Fruit fly (Drosophila melanogaster) whole organism, embryonic: ENCODE results near the gene TpnC25D.

Experiments
- ATbp ChIP-seq: fragments of 200-800 bp; sonication (Bioruptor generic); optimal IDR thresholded peaks from 2 replicates; lab custom pipeline; 2017; ENCODE audit warnings: missing biosample characterization, mild to moderate bottlenecking, missing genetic modification characterization, missing genetic modification reagents
- Bteb2 ChIP-seq: fragments of 200-800 bp; sonication (Bioruptor generic); optimal IDR thresholded peaks from 2 replicates; lab custom pipeline; 2016; ENCODE audit warnings: missing biosample characterization, missing genetic modification characterization
- CG10462 ChIP-seq: fragments of 200-800 bp; sonication (Bioruptor generic); optimal IDR thresholded peaks from 2 replicates; lab custom pipeline; 2016; ENCODE audit warnings: missing biosample characterization, missing genetic modification characterization
- CG12769 ChIP-seq: fragments of 200-800 bp; sonication (Bioruptor generic); optimal IDR thresholded peaks from 2 replicates; lab custom pipeline; 2019; ENCODE audit warnings: missing biosample characterization, mild to moderate bottlenecking, missing genetic modification characterization, moderate library complexity
- CG13123 ChIP-seq: fragments of 200-800 bp; sonication (Bioruptor generic); optimal IDR thresholded peaks from 2 replicates; lab custom pipeline; 2016; ENCODE audit warnings: missing biosample characterization, missing genetic modification characterization
- CG15514 ChIP-seq: fragments of 200-800 bp; sonication (Bioruptor generic); optimal IDR thresholded peaks from 3 replicates; lab custom pipeline; 2017; ENCODE audit warnings: missing biosample characterization, missing genetic modification characterization, mild to moderate bottlenecking, moderate library complexity, missing genetic modification reagents
- CG17328 ChIP-seq: fragments of 200-800 bp; sonication (Bioruptor generic); IDR thresholded peaks from 2 replicates; pipeline ENCODE4 v1.3.6; 2022; ENCODE audit warnings: missing biosample characterization, missing genetic modification characterization
- CG17385 ChIP-seq: fragments of 200-800 bp; sonication (Bioruptor generic); optimal IDR thresholded peaks from 3 replicates; lab custom pipeline; 2018; ENCODE audit warnings: missing biosample characterization, mild to moderate bottlenecking, missing genetic modification characterization
- CG2116 ChIP-seq: fragments of 200-800 bp; sonication (Bioruptor generic); optimal IDR thresholded peaks from 3 replicates; lab custom pipeline; 2018; ENCODE audit warnings: missing biosample characterization, mild to moderate bottlenecking, missing genetic modification characterization
- CG2199 ChIP-seq: fragments of 200-800 bp; sonication (Bioruptor generic); IDR thresholded peaks from 3 replicates; pipeline ENCODE4 v1.3.6; 2022; ENCODE audit warnings: missing biosample characterization, missing genetic modification characterization
- CG2889 ChIP-seq: fragments of 200-800 bp; sonication (Bioruptor generic); IDR thresholded peaks from 3 replicates; pipeline ENCODE4 v1.3.6; 2022; ENCODE audit warnings: missing biosample characterization, missing genetic modification characterization
- CG3065 ChIP-seq: fragments of 200-800 bp; sonication (Bioruptor generic); optimal IDR thresholded peaks from 2 replicates; lab custom pipeline; 2016; ENCODE audit warnings: missing biosample characterization, missing genetic modification characterization
- CG31365 ChIP-seq: fragments of 200-800 bp; sonication (Bioruptor generic); optimal IDR thresholded peaks from 2 replicates; lab custom pipeline; 2018; ENCODE audit warnings: missing biosample characterization, mild to moderate bottlenecking, missing genetic modification characterization
- CG32532 ChIP-seq: fragments of 200-800 bp; sonication (Bioruptor generic); IDR thresholded peaks from 2 replicates; pipeline ENCODE4 v1.3.6; 2022; ENCODE audit warnings: missing biosample characterization, missing genetic modification characterization
- CG33557 ChIP-seq: fragments of 200-800 bp; sonication (Bioruptor generic); optimal IDR thresholded peaks from 2 replicates; lab custom pipeline; 2019; ENCODE audit warnings: missing biosample characterization, mild to moderate bottlenecking, missing genetic modification characterization, moderate library complexity
- CG7839 ChIP-seq: fragments of 200-800 bp; sonication (Bioruptor generic); optimal IDR thresholded peaks from 3 replicates; lab custom pipeline; 2018; ENCODE audit warnings: missing biosample characterization, mild to moderate bottlenecking, missing genetic modification characterization, moderate library complexity
- CG8478 ChIP-seq: fragments of >200 bp; optimal IDR thresholded peaks from 2 replicates; lab custom pipeline; 2018
- CG8944 ChIP-seq: fragments of 200-800 bp; sonication (Bioruptor generic); optimal IDR thresholded peaks from 3 replicates; lab custom pipeline; 2016; ENCODE audit warnings: missing biosample characterization, missing genetic modification characterization
- CG9215 ChIP-seq: fragments of 200-800 bp; sonication (Bioruptor generic); IDR thresholded peaks from 2 replicates; pipeline ENCODE4 v1.3.6; 2022; ENCODE audit warnings: missing biosample characterization, missing genetic modification characterization
- CHES-1-like ChIP-seq: fragments of 200-800 bp; sonication (Bioruptor generic); optimal IDR thresholded peaks from 2 replicates; lab custom pipeline; 2016; ENCODE audit warnings: missing biosample characterization, missing genetic modification characterization
- D ChIP-seq, 2 experiments: fragments of 200-800 bp in 1 of 2; fragments of >200 bp in 1 of 2; sonication (Bioruptor generic) in 1 of 2; optimal IDR thresholded peaks; 2 replicates in 1 of 2; 3 replicates in 1 of 2; lab custom pipeline; 2017; ENCODE audit warnings: mild to moderate bottlenecking in 1 of 2, missing biosample characterization in 1 of 2, missing genetic modification characterization in 1 of 2, missing genetic modification reagents in 1 of 2
- H15 ChIP-seq: fragments of 200-800 bp; sonication (Bioruptor generic); IDR thresholded peaks from 3 replicates; pipeline ENCODE4 v1.3.6; 2022; ENCODE audit warnings: missing biosample characterization, missing genetic modification characterization
- Hand ChIP-seq: fragments of 200-800 bp; sonication (Bioruptor generic); optimal IDR thresholded peaks from 2 replicates; lab custom pipeline; 2017; ENCODE audit warnings: mild to moderate bottlenecking, missing biosample characterization, missing genetic modification reagents, missing genetic modification characterization
- Hey ChIP-seq: fragments of 200-800 bp; sonication (Bioruptor generic); optimal IDR thresholded peaks from 3 replicates; lab custom pipeline; 2018; ENCODE audit warnings: missing biosample characterization, mild to moderate bottlenecking, missing genetic modification characterization
- Hmx ChIP-seq: fragments of 200-800 bp; sonication (Bioruptor generic); optimal IDR thresholded peaks from 2 replicates; lab custom pipeline; 2016; ENCODE audit warnings: missing biosample characterization, missing genetic modification characterization
- Kr ChIP-seq: fragments of 200-800 bp; sonication (Bioruptor generic); optimal IDR thresholded peaks from 2 replicates; lab custom pipeline; 2017; ENCODE audit warnings: missing biosample characterization, mild to moderate bottlenecking, missing genetic modification characterization
- Nf-YC ChIP-seq: fragments of 200-800 bp; optimal IDR thresholded peaks from 3 replicates; lab custom pipeline; 2019; ENCODE audit warnings: missing biosample characterization, mild to moderate bottlenecking, missing genetic modification characterization, moderate library complexity
- Opbp ChIP-seq: fragments of 200-800 bp; sonication (Bioruptor generic); IDR thresholded peaks from 3 replicates; pipeline ENCODE4 v1.3.6; 2022; ENCODE audit warnings: missing biosample characterization, missing genetic modification characterization; ENCODE audit not compliant: partially characterized antibody
- Rx ChIP-seq: fragments of 200-800 bp; sonication (Bioruptor generic); IDR thresholded peaks from 2 replicates; pipeline ENCODE4 v1.3.6; 2022; ENCODE audit warnings: missing biosample characterization, missing genetic modification characterization
- ac ChIP-seq: fragments of 200-800 bp; sonication (Bioruptor generic); optimal IDR thresholded peaks from 3 replicates; lab custom pipeline; 2017; ENCODE audit warnings: missing biosample characterization, mild to moderate bottlenecking, missing genetic modification characterization
- amos ChIP-seq: fragments of 200-800 bp; sonication (Bioruptor generic); IDR thresholded peaks from 2 replicates; pipeline ENCODE4 v1.3.6; 2022; ENCODE audit warnings: missing biosample characterization, missing genetic modification characterization; ENCODE audit not compliant: partially characterized antibody
- ap ChIP-seq: fragments of 200-800 bp; sonication (Bioruptor generic); IDR thresholded peaks from 2 replicates; pipeline ENCODE4 v1.3.6; 2022; ENCODE audit warnings: missing biosample characterization, missing genetic modification characterization
- ara ChIP-seq: fragments of 200-800 bp; sonication (Bioruptor generic); IDR thresholded peaks from 2 replicates; pipeline ENCODE4 v1.3.6; 2022; ENCODE audit warnings: missing biosample characterization, missing genetic modification characterization
- bigmax ChIP-seq: fragments of 200-800 bp; sonication (Bioruptor generic); optimal IDR thresholded peaks from 2 replicates; lab custom pipeline; 2018; ENCODE audit warnings: missing biosample characterization, mild to moderate bottlenecking, missing genetic modification characterization
- cad ChIP-seq: fragments of >200 bp; optimal IDR thresholded peaks from 2 replicates; lab custom pipeline; 2017; ENCODE audit warnings: missing biosample characterization, missing genetic modification characterization
- cg ChIP-seq: fragments of 200-800 bp; sonication (Bioruptor generic); optimal IDR thresholded peaks from 3 replicates; lab custom pipeline; 2019; ENCODE audit warnings: missing biosample characterization, mild to moderate bottlenecking, missing genetic modification characterization, moderate library complexity
- chm ChIP-seq: fragments of 200-800 bp; sonication (Bioruptor generic); IDR thresholded peaks from 2 replicates; pipeline ENCODE4 v1.3.6; 2022; ENCODE audit warnings: missing biosample characterization, missing genetic modification characterization
- grn ChIP-seq: fragments of 200-800 bp; sonication (Bioruptor generic); optimal IDR thresholded peaks from 3 replicates; lab custom pipeline; 2017; ENCODE audit warnings: missing biosample characterization, missing genetic modification characterization
- gsb-n ChIP-seq: fragments of 200-800 bp; sonication (Bioruptor generic); optimal IDR thresholded peaks from 3 replicates; lab custom pipeline; 2018; ENCODE audit warnings: missing biosample characterization, mild to moderate bottlenecking, missing genetic modification characterization
- oc ChIP-seq: fragments of 200-800 bp; sonication (Bioruptor generic); optimal IDR thresholded peaks from 2 replicates; lab custom pipeline; 2018; ENCODE audit warnings: missing biosample characterization, mild to moderate bottlenecking, missing genetic modification characterization, moderate library complexity
- org-1 ChIP-seq: fragments of 200-800 bp; sonication (Bioruptor generic); optimal IDR thresholded peaks from 2 replicates; lab custom pipeline; 2017; ENCODE audit warnings: missing biosample characterization, missing genetic modification characterization
- pho ChIP-seq: fragments of 200-800 bp; sonication (Bioruptor generic); optimal IDR thresholded peaks from 2 replicates; lab custom pipeline; 2016; ENCODE audit warnings: missing biosample characterization, missing genetic modification characterization
- prd ChIP-seq, 3 experiments: fragments of >200 bp in 2 of 3; fragments of 200-800 bp in 1 of 3; sonication (Bioruptor generic) in 1 of 3; optimal IDR thresholded peaks in 2 of 3; IDR thresholded peaks in 1 of 3; 2 replicates in 2 of 3; 3 replicates in 1 of 3; pipeline versions ENCODE4 v1.3.6 to Lab custom; 2017 to 2022; ENCODE audit warnings: missing biosample characterization in 1 of 3, missing genetic modification characterization in 1 of 3
- slbo ChIP-seq: fragments of 200-800 bp; sonication (Bioruptor generic); IDR thresholded peaks from 2 replicates; pipeline ENCODE4 v1.3.6; 2022; ENCODE audit warnings: missing biosample characterization, missing genetic modification characterization
- so ChIP-seq: fragments of 200-800 bp; sonication (Bioruptor generic); IDR thresholded peaks from 3 replicates; pipeline ENCODE4 v1.3.6; 2022; ENCODE audit warnings: missing biosample characterization, missing genetic modification characterization
- sqz ChIP-seq: fragments of 200-800 bp; sonication (Bioruptor generic); optimal IDR thresholded peaks from 3 replicates; lab custom pipeline; 2018; ENCODE audit warnings: missing biosample characterization, mild to moderate bottlenecking, missing genetic modification characterization
- toy ChIP-seq: fragments of 200-800 bp; sonication (Bioruptor generic); IDR thresholded peaks from 2 replicates; pipeline ENCODE4 v1.3.6; 2022; ENCODE audit warnings: missing biosample characterization, missing genetic modification characterization
- z ChIP-seq: fragments of 200-800 bp; sonication (Bioruptor generic); IDR thresholded peaks from 3 replicates; pipeline ENCODE4 v1.3.6; 2022; ENCODE audit warnings: missing biosample characterization, missing genetic modification characterization
- zfh1 ChIP-seq: fragments of 200-800 bp; sonication (Bioruptor generic); IDR thresholded peaks from 3 replicates; pipeline ENCODE4 v1.3.6; 2022; ENCODE audit warnings: missing biosample characterization, missing genetic modification characterization

The TpnC25D gene

DNA sequence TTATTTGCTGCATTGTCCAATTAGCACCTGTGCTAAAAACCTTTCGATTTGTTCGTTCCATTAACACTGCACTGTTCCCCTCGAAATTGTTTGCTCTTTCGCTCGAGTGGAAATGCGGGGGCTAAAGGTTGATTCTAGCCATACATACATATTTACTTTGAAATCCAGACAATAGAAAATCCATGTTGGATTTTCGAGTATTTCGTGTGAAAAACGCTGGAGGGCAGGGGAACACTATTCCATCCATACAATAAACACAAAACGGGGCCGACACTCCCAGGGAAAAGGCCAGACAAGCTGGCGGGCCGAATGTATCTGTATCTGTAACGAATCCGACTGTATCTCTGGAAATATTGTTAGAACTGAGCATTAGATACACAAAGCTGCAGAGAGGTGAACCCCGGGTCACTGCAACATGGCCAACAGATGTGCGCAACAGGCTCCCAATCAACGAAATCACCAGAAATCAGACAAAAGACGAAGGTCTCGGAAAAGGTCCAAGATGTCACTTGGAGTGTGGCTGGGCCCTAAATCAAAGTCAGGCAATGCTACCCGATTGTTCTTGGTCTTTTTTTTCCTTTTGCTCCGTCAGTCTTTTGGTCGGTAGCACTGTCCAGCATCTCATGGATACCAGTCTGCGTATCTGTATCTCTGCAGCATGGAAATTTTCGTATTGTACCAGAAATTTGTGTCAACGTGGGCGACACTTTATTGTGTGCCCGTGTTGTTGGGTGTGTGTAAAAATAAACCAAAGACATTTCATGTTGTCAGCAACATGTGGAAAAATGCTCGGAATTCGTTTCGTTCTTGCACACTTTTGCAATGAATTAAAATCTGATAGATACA, 23.2 kb downstream of the TpnC25D start (continued):
- no peak for TF ChIP-seq CG2116
- TF ChIP-seq bigmax (GFP tag; lab: Kevin White, UChicago) = no peak
- TF ChIP-seq ATbp = peak; percentile 25
- peak; percentile 46 for TF ChIP-seq grn
- no peak for TF ChIP-seq org-1 (GFP tag; lab: Kevin White, UChicago)
- TF ChIP-seq amos = no peak
- no peak for TF ChIP-seq zfh1 (GFP tag; lab: Robert Waterston, UW)
- TF ChIP-seq ap = no peak
- no peak for TF ChIP-seq CHES-1-like
- no peak for TF ChIP-seq CG7839
- no peak for TF ChIP-seq CG10462 (GFP tag; lab: Kevin White, UChicago)
- 0 out of 3 replicates have a peak, but pooled peaks have one; percentile 84 for TF ChIP-seq CG2199 (GFP tag; lab: Robert Waterston, UW)
- TF ChIP-seq oc (tag; lab: Kevin White, UChicago) = peak; percentile 52
- TF ChIP-seq CG17385 (GFP tag; lab: Kevin White, UChicago) = no peak
- TF ChIP-seq Kr (GFP tag; lab: Kevin White, UChicago) = peak; percentile 81
- TF ChIP-seq CG12769 (tag; lab: Kevin White, UChicago) = peak; percentile 0
- 0 out of 2 replicates have a peak, but pooled peaks have one; percentile 6 for TF ChIP-seq CG17328 (GFP tag; lab: Robert Waterston, UW)
- no peak for TF ChIP-seq Hey (tag; lab: Kevin White, UChicago)
- no peak for TF ChIP-seq CG15514 (GFP tag; lab: Kevin White, UChicago)
- TF ChIP-seq ac = peak; percentile 9
- TF ChIP-seq D (optimal IDR thresholded peaks at IDR 0.05; lab: Kevin White, UChicago) = peak; percentile 89
- TF ChIP-seq D (GFP tag; optimal IDR thresholded peaks at IDR 0.05; lab: Kevin White, UChicago) = peak; percentile 6
- TF ChIP-seq Bteb2 (GFP tag; lab: Kevin White, UChicago) = no peak
- TF ChIP-seq prd (optimal IDR thresholded peaks at IDR 0.05; lab: Kevin White, UChicago) = no peak
- no peak for TF ChIP-seq prd (GFP tag; IDR thresholded peaks at IDR 0.05; lab: Robert Waterston, UW)
- peak; percentile 21 for TF ChIP-seq sqz (GFP tag; lab: Kevin White, UChicago)
- TF ChIP-seq slbo = no peak
- no peak for TF ChIP-seq Hmx
- TF ChIP-seq CG2889 (GFP tag; lab: Robert Waterston, UW) = no peak
- no peak for TF ChIP-seq pho (GFP tag; lab: Kevin White, UChicago)
- no peak for TF ChIP-seq CG13123
- no peak for TF ChIP-seq CG8944
- peak; percentile 1 for TF ChIP-seq CG33557 (GFP tag; lab: Kevin White, UChicago)
- no peak; the same call in 1 of the 2 replicates for TF ChIP-seq ara (GFP tag; lab: Robert Waterston, UW)
- TF ChIP-seq H15 (GFP tag; lab: Robert Waterston, UW) = no peak
- TF ChIP-seq CG9215 (GFP tag; lab: Robert Waterston, UW) = no peak
- no peak for TF ChIP-seq so (GFP tag; lab: Robert Waterston, UW)
- TF ChIP-seq Rx (GFP tag; lab: Robert Waterston, UW) = no peak
- peak; percentile 13 for TF ChIP-seq cg (GFP tag; lab: Kevin White, UChicago)
- TF ChIP-seq Opbp (GFP tag; lab: Robert Waterston, UW) = 0 out of 3 replicates have a peak, but pooled peaks have one; percentile 6
- TF ChIP-seq Nf-YC (tag; lab: Kevin White, UChicago) = no peak
- peak; percentile 18 for TF ChIP-seq gsb-n
- no peak for TF ChIP-seq z (GFP tag; lab: Robert Waterston, UW)
- no peak for TF ChIP-seq Hand (GFP tag; lab: Kevin White, UChicago)
- TF ChIP-seq CG32532 (GFP tag; lab: Robert Waterston, UW) = no peak
- no peak for TF ChIP-seq CG8478 (lab: Kevin White, UChicago)
- TF ChIP-seq CG31365 (tag; lab: Kevin White, UChicago) = no peak
- TF ChIP-seq cad (GFP tag; lab: Kevin White, UChicago) = peak; percentile 53
- no peak for TF ChIP-seq toy
- TF ChIP-seq CG3065 (GFP tag; lab: Kevin White, UChicago) = no peak
- 0 out of 2 replicates have a peak, but pooled peaks have one; percentile 31 for TF ChIP-seq chm (GFP tag; lab: Robert Waterston, UW)
